In the genomic region with DNA sequence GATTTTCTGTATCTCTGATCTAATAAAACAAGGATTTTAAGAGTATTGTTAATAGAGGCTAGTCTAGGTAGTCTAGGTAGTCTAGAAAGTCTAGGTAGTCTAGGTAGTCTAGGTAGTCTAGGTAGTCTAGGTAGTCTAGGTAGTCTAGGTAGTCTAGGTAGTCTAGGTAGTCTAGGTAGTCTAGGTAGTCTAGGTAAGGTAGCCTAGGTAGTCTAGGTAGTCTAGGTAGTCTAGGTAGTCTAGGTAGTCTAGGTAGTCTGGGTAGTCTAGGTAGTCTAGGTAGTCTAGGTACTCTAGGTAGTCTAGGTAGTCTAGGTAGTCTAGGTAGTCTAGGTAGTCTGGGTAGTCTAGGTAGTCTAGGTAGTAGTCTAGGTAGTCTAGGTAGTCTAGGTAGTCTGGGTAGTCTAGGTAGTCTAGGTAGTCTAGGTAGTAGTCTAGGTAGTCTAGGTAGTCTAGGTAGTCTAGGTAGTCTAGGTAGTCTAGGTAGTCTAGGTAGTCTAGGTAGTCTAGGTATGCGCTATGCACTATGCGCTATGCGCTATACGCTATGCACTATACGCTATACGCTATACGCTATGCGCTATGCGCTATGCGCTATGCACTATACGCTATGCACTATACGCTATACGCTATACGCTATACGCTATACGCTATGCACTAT, we compare ENCODE assay signal across 8 worm cellular contexts.
TF ChIP-seq lines count a peak whose summit lies in the region.
"Not testable (repeated sequence)": the region's sequence is repeated elsewhere in the genome, so short reads cannot be mapped to it uniquely, and the experiment has no call there.

No protein-coding gene starts in this region.

TF ChIP-seq in whole organism, L1 larva, 84 proteins besides CTCF, POLR2A, EP300 and RAD21 (continues in another document):
- TF ChIP-seq efl-3 (GFP tag; optimal IDR thresholded peaks at IDR 0.05; lab: Kevin White, UChicago) (peak; percentile 45), nhr-237 (tag; optimal IDR thresholded peaks at IDR 0.05; lab: Kevin White, UChicago) (peak; percentile 64), lir-3 (tag; optimal IDR thresholded peaks at IDR 0.05; lab: Kevin White, UChicago; ENCODE audit: poor library complexity) (peak; percentile 70), hlh-17 (GFP tag; optimal IDR thresholded peaks at IDR 0.05; lab: Kevin White, UChicago; ENCODE audit: borderline replicate concordance) (peak; percentile 88), ceh-8 (GFP tag; optimal IDR thresholded peaks at IDR 0.05; lab: Kevin White, UChicago) (peak; percentile 59), C34B4.2 (tag; optimal IDR thresholded peaks at IDR 0.05; lab: Kevin White, UChicago) (peak; percentile 30), efl-1 (GFP tag; optimal IDR thresholded peaks at IDR 0.05 in 1 of 2; lab: Kevin White, UChicago) (peak in 1 of 2 experiments; percentile 80), rnt-1 (tag; optimal IDR thresholded peaks at IDR 0.05; lab: Kevin White, UChicago) (peak; percentile 76)
- not testable (repeated sequence) for TF ChIP-seq efl-1 (optimal IDR thresholded peaks at IDR 0.05; lab: Kevin White, UChicago)

TF ChIP-seq in whole organism, L2 larva, 48 proteins besides CTCF, POLR2A, EP300 and RAD21:
- TF ChIP-seq Y55F3AM.14 (GFP tag; optimal IDR thresholded peaks at IDR 0.05; lab: Kevin White, UChicago), result peak; percentile 12

TF ChIP-seq in whole organism, L3 larva, 47 proteins besides CTCF, POLR2A, EP300 and RAD21:
- peak; percentile 83 for TF ChIP-seq nhr-43 (tag; optimal IDR thresholded peaks at IDR 0.05; lab: Kevin White, UChicago; ENCODE audit: poor library complexity, severe bottlenecking)
- peak; percentile 41 for TF ChIP-seq nhr-237 (tag; optimal IDR thresholded peaks at IDR 0.05; lab: Kevin White, UChicago)

TF ChIP-seq in whole organism, L4 larva, 104 proteins besides CTCF, POLR2A, EP300 and RAD21:
- TF ChIP-seq sdz-12 (GFP tag; optimal IDR thresholded peaks at IDR 0.05; lab: Kevin White, UChicago), result peak; percentile 76
- peak; percentile 51 for TF ChIP-seq Y5F2A.4 (GFP tag; optimal IDR thresholded peaks at IDR 0.05; lab: Kevin White, UChicago)
- TF ChIP-seq nhr-111 (GFP tag; optimal IDR thresholded peaks at IDR 0.05; lab: Kevin White, UChicago), result peak; percentile 91
- peak; percentile 3 for TF ChIP-seq lir-3 (tag; optimal IDR thresholded peaks at IDR 0.05; lab: Kevin White, UChicago)
- TF ChIP-seq aha-1 (tag; lab: Kevin White, UChicago), result peak; percentile 79
- peak; percentile 1 for TF ChIP-seq F10B5.3 (tag; optimal IDR thresholded peaks at IDR 0.05; lab: Kevin White, UChicago)
- peak; percentile 28 for TF ChIP-seq mxl-3 (GFP tag; optimal IDR thresholded peaks at IDR 0.05; lab: Kevin White, UChicago)
- peak in 1 of 2 experiments; percentile 87 for TF ChIP-seq unc-62 (GFP tag; optimal IDR thresholded peaks at IDR 0.05 in 1 of 2; lab: Kevin White, UChicago)
- TF ChIP-seq unc-62 (tag; optimal IDR thresholded peaks at IDR 0.05; lab: Kevin White, UChicago), result not testable (repeated sequence)
- peak; percentile 62 for TF ChIP-seq gei-8 (GFP tag; optimal IDR thresholded peaks at IDR 0.05; lab: Kevin White, UChicago)
- TF ChIP-seq hlh-11 (tag; optimal IDR thresholded peaks at IDR 0.05; lab: Kevin White, UChicago), result peak; percentile 4
- peak; percentile 88 for TF ChIP-seq spr-3 (GFP tag; optimal IDR thresholded peaks at IDR 0.05; lab: Kevin White, UChicago)

TF ChIP-seq in whole organism, early embryonic, 17 proteins besides CTCF, POLR2A, EP300 and RAD21:
- peak; percentile 66 for TF ChIP-seq hnd-1 (tag; optimal IDR thresholded peaks at IDR 0.05; lab: Kevin White, UChicago)
- TF ChIP-seq ceh-36 (tag; optimal IDR thresholded peaks at IDR 0.05; lab: Kevin White, UChicago), result peak; percentile 48

TF ChIP-seq in whole organism, late embryonic, 69 proteins besides CTCF, POLR2A, EP300 and RAD21 (continues in another document):
- TF ChIP-seq sox-4 (tag; optimal IDR thresholded peaks at IDR 0.05; lab: Kevin White, UChicago) (peak; percentile 77), lin-11 (tag; optimal IDR thresholded peaks at IDR 0.05; lab: Kevin White, UChicago) (peak; percentile 61), fkh-6 (tag; optimal IDR thresholded peaks at IDR 0.05; lab: Kevin White, UChicago) (peak; percentile 89), ceh-9 (tag; optimal IDR thresholded peaks at IDR 0.05; lab: Kevin White, UChicago) (peak; percentile 35), hlh-6 (tag; optimal IDR thresholded peaks at IDR 0.05; lab: Kevin White, UChicago) (peak; percentile 92), hlh-13 (GFP tag; optimal IDR thresholded peaks at IDR 0.05; lab: Kevin White, UChicago) (peak; percentile 79), elt-4 (tag; optimal IDR thresholded peaks at IDR 0.05; lab: Kevin White, UChicago) (peak; percentile 94), T23F11.4 (GFP tag; optimal IDR thresholded peaks at IDR 0.05; lab: Kevin White, UChicago) (peak; percentile 64), ceh-31 (tag; optimal IDR thresholded peaks at IDR 0.05; lab: Kevin White, UChicago) (peak; percentile 7), ceh-18 (tag; optimal IDR thresholded peaks at IDR 0.05; lab: Kevin White, UChicago) (peak; percentile 39), sdc-2 (tag; optimal IDR thresholded peaks at IDR 0.05; lab: Kevin White, UChicago) (peak; percentile 50), C08G9.2 (tag; optimal IDR thresholded peaks at IDR 0.05; lab: Kevin White, UChicago) (peak; percentile 81), ceh-19 (GFP tag; optimal IDR thresholded peaks at IDR 0.05; lab: Kevin White, UChicago) (peak; percentile 47), Y22D7AL.16 (tag; optimal IDR thresholded peaks at IDR 0.05; lab: Kevin White, UChicago) (peak; percentile 49), dmd-4 (tag; optimal IDR thresholded peaks at IDR 0.05; lab: Kevin White, UChicago; ENCODE audit: borderline replicate concordance) (peak; percentile 84), K02D7.2 (tag; optimal IDR thresholded peaks at IDR 0.05; lab: Kevin White, UChicago) (peak; percentile 42), zip-5 (tag; optimal IDR thresholded peaks at IDR 0.05; lab: Kevin White, UChicago) (peak; percentile 28), ref-2 (tag; optimal IDR thresholded peaks at IDR 0.05; lab: Kevin White, UChicago) (peak; percentile 89)

TF ChIP-seq in whole organism, mixed stage, embryonic, 35 proteins besides CTCF, POLR2A, EP300 and RAD21:
- TF ChIP-seq bed-3 (GFP tag; optimal IDR thresholded peaks at IDR 0.05; lab: Kevin White, UChicago) (peak; percentile 52), sem-2 (GFP tag; optimal IDR thresholded peaks at IDR 0.05; lab: Kevin White, UChicago) (peak; percentile 38), sptf-1 (tag; optimal IDR thresholded peaks at IDR 0.05; lab: Kevin White, UChicago) (peak; percentile 96), ceh-83 (GFP tag; optimal IDR thresholded peaks at IDR 0.05; lab: Kevin White, UChicago) (peak; percentile 82), drap-1 (GFP tag; optimal IDR thresholded peaks at IDR 0.05; lab: Kevin White, UChicago) (peak; percentile 64), M03D4.4 (tag; optimal IDR thresholded peaks at IDR 0.05; lab: Kevin White, UChicago) (peak; percentile 70), nhr-12 (tag; optimal IDR thresholded peaks at IDR 0.05; lab: Kevin White, UChicago) (peak; percentile 39), lin-32 (GFP tag; optimal IDR thresholded peaks at IDR 0.05; lab: Kevin White, UChicago) (peak; percentile 66), cnd-1 (tag; optimal IDR thresholded peaks at IDR 0.05; lab: Kevin White, UChicago) (peak; percentile 41), unc-120 (tag; optimal IDR thresholded peaks at IDR 0.05; lab: Kevin White, UChicago; ENCODE audit: poor library complexity, severe bottlenecking) (peak; percentile 56), mls-2 (tag; optimal IDR thresholded peaks at IDR 0.05; lab: Kevin White, UChicago) (peak; percentile 77), ham-2 (GFP tag; optimal IDR thresholded peaks at IDR 0.05; lab: Kevin White, UChicago) (peak; percentile 75)

TF ChIP-seq in whole organism, young adult, 124 proteins besides CTCF, POLR2A, EP300 and RAD21:
- TF ChIP-seq ztf-3 (GFP tag; optimal IDR thresholded peaks at IDR 0.05; lab: Kevin White, UChicago), result peak; percentile 29
- peak; percentile 47 for TF ChIP-seq ZK185.1 (tag; optimal IDR thresholded peaks at IDR 0.05; lab: Kevin White, UChicago; ENCODE audit: poor library complexity, severe bottlenecking)
- peak; percentile 13 for TF ChIP-seq tbp1 (GFP tag; optimal IDR thresholded peaks at IDR 0.05; lab: Kevin White, UChicago)
- peak; percentile 61 for TF ChIP-seq ztf-22 (GFP tag; optimal IDR thresholded peaks at IDR 0.05; lab: Kevin White, UChicago)
- TF ChIP-seq F57C9.4 (tag; optimal IDR thresholded peaks at IDR 0.05; lab: Kevin White, UChicago), result peak; percentile 63
- peak; percentile 2 for TF ChIP-seq ets-4 (GFP tag; optimal IDR thresholded peaks at IDR 0.05; lab: Kevin White, UChicago)
- peak; percentile 43 for TF ChIP-seq hlh-12 (tag; optimal IDR thresholded peaks at IDR 0.05; lab: Kevin White, UChicago)
- TF ChIP-seq F57A8.1 (GFP tag; optimal IDR thresholded peaks at IDR 0.05; lab: Kevin White, UChicago), result peak; percentile 62
- TF ChIP-seq B0035.1 (tag; optimal IDR thresholded peaks at IDR 0.05; lab: Kevin White, UChicago), result peak; percentile 47
- peak; percentile 57 for TF ChIP-seq nfya-1 (tag; optimal IDR thresholded peaks at IDR 0.05; lab: Kevin White, UChicago; ENCODE audit: borderline replicate concordance, insufficient read depth)
- TF ChIP-seq tbx-9 (tag; optimal IDR thresholded peaks at IDR 0.05; lab: Kevin White, UChicago; ENCODE audit: borderline replicate concordance), result peak; percentile 38
- TF ChIP-seq fkh-3 (tag; optimal IDR thresholded peaks at IDR 0.05; lab: Kevin White, UChicago), result peak; percentile 53
- TF ChIP-seq mes-4 (tag; optimal IDR thresholded peaks at IDR 0.05; lab: Kevin White, UChicago), result peak; percentile 65
- peak; percentile 67 for TF ChIP-seq repo-1 (tag; optimal IDR thresholded peaks at IDR 0.05; lab: Kevin White, UChicago)
- peak; percentile 27 for TF ChIP-seq ceh-79 (tag; optimal IDR thresholded peaks at IDR 0.05; lab: Kevin White, UChicago)
- TF ChIP-seq athp-1 (tag; optimal IDR thresholded peaks at IDR 0.05; lab: Kevin White, UChicago), result peak; percentile 60
- peak; percentile 55 for TF ChIP-seq ceh-27 (GFP tag; optimal IDR thresholded peaks at IDR 0.05; lab: Kevin White, UChicago)
- peak; percentile 69 for TF ChIP-seq chd-7 (tag; optimal IDR thresholded peaks at IDR 0.05; lab: Kevin White, UChicago)
- TF ChIP-seq let-607 (tag; optimal IDR thresholded peaks at IDR 0.05; lab: Kevin White, UChicago), result peak in 1 of 2 experiments; percentile 38
- peak; percentile 79 for TF ChIP-seq zim-3 (tag; optimal IDR thresholded peaks at IDR 0.05; lab: Kevin White, UChicago)
- TF ChIP-seq dpff-1 (tag; optimal IDR thresholded peaks at IDR 0.05; lab: Kevin White, UChicago), result peak; percentile 58
- peak; percentile 61 for TF ChIP-seq ztf-26 (tag; optimal IDR thresholded peaks at IDR 0.05; lab: Kevin White, UChicago)
